Fruit fly (Drosophila melanogaster): ENCODE data around the gene ND-20.
A peak's percentile ranks its signal among the peaks of the same experiment; 100 is the strongest.

The ND-20 gene

DNA sequence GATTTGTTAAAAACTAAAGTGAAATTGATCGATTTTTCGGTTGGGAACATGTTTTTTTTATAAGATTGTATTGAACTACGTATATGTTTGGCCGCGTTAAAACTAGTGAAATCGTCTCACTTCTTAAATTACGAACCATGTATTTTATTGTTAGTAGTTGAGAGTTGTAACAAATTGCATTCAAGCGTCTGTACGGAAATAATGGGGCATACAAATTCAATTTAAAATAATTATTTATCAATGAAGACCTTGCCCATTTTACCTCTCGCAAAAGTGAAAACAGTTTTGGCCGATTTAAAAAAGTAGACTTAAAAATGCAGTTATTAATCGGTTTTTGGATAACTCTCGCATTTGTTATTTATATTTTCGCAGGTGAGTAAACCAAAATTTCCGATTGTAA is 22.2 kb upstream of the ND-20 start, which contains the start of gene Muc14A:
Muc14A (plus strand) TSS at position 301 of the 400 bp plus-strand sequence.
- TF ChIP-seq CG14050 (GFP tag; IDR thresholded peaks at IDR 0.05) (no peak), klu (GFP tag; IDR thresholded peaks at IDR 0.05) (no peak), HmgD (GFP tag; optimal IDR thresholded peaks at IDR 0.05) (no peak), Atf3 (GFP tag; optimal IDR thresholded peaks at IDR 0.05) (no peak), bigmax (GFP tag; optimal IDR thresholded peaks at IDR 0.05) (no peak), HLH54F (GFP tag; optimal IDR thresholded peaks at IDR 0.05) (no peak), unpg (GFP tag; optimal IDR thresholded peaks at IDR 0.05) (no peak), gcm (GFP tag; optimal IDR thresholded peaks at IDR 0.05) (no peak), Hr78 (GFP tag; optimal IDR thresholded peaks at IDR 0.05) (no peak), Side (GFP tag; optimal IDR thresholded peaks at IDR 0.05) (no peak), CG5245 (GFP tag; optimal IDR thresholded peaks at IDR 0.05) (no peak), slbo (GFP tag; IDR thresholded peaks at IDR 0.05) (no peak), her (GFP tag; optimal IDR thresholded peaks at IDR 0.05) (no peak)

DNA sequence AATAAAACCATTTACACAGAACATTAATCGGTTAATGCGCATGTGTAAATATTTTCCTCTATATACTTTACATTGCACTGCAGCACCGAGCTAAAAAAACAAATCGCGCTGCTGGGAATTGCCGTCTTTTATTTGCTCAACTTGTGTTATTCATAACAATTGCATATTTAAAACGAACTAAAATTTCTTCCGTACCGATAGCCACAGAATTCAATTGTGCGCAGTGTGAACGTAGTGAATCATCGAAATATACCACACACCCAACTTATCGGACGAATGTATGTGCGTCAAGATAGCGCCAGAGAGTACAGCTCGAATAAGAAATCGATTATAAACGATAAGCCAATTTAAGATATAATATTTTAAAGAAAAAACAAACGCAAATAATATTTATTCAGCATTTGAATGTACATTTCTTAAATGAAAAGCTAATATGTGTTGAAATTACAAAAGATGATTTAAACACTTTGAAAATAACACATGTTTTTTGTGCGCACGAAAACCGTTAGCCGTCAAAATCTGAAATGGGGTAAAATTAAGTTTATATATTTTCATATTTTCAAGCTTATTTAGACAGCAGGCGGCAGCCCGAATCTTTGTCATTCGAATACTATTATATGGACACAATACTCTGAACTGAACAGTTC is 19.1 kb upstream of the ND-20 start, which contains the start of the genes vap and CG12698:
vap (minus strand) TSS at position 262 of the 647 bp plus-strand sequence.
CG12698 (plus strand) TSS at position 597 of the 647 bp plus-strand sequence.
- TF ChIP-seq Dref (GFP tag; IDR thresholded peaks at IDR 0.05) = peak; percentile 86
- peak; percentile 2 for TF ChIP-seq dm (GFP tag; optimal IDR thresholded peaks at IDR 0.05)
- TF ChIP-seq Dp (GFP tag; optimal IDR thresholded peaks at IDR 0.05) = peak; percentile 58
- peak; percentile 35; the same call in 1 of the 2 replicates for TF ChIP-seq sna (GFP tag; IDR thresholded peaks at IDR 0.05; ENCODE audit: partially characterized antibody)
- peak; percentile 69 for TF ChIP-seq Scr (GFP tag; IDR thresholded peaks at IDR 0.05; ENCODE audit: partially characterized antibody)
- TF ChIP-seq stwl (tag; optimal IDR thresholded peaks at IDR 0.05) = peak; percentile 92
- TF ChIP-seq CG10431 (GFP tag; optimal IDR thresholded peaks at IDR 0.05) = no peak
- peak; percentile 66 for TF ChIP-seq CG9797 (GFP tag; optimal IDR thresholded peaks at IDR 0.05)
- TF ChIP-seq CG18599 (GFP tag; optimal IDR thresholded peaks at IDR 0.05) = no peak
- TF ChIP-seq az2 (GFP tag; optimal IDR thresholded peaks at IDR 0.05) = no peak
- peak; percentile 75 for TF ChIP-seq knrl (GFP tag; IDR thresholded peaks at IDR 0.05; ENCODE audit: partially characterized antibody)
- no peak for TF ChIP-seq lov (optimal IDR thresholded peaks at IDR 0.05)
- no peak for TF ChIP-seq lov (GFP tag; IDR thresholded peaks at IDR 0.05)
- peak; percentile 75 for TF ChIP-seq ssp (GFP tag; IDR thresholded peaks at IDR 0.05)
- no peak for TF ChIP-seq Adf1 (GFP tag; IDR thresholded peaks at IDR 0.05)
- no peak for TF ChIP-seq CG7745 (tag; optimal IDR thresholded peaks at IDR 0.05)
- TF ChIP-seq Opbp (GFP tag; IDR thresholded peaks at IDR 0.05; ENCODE audit: partially characterized antibody) = peak; percentile 68; the same call in 2 of the 3 replicates
- TF ChIP-seq h (optimal IDR thresholded peaks at IDR 0.05) = no peak
- TF ChIP-seq gfzf (GFP tag; optimal IDR thresholded peaks at IDR 0.05) = peak; percentile 71
- peak; percentile 91 for TF ChIP-seq CG17802 (tag; optimal IDR thresholded peaks at IDR 0.05)
- no peak for TF ChIP-seq sd (tag; optimal IDR thresholded peaks at IDR 0.05)
- TF ChIP-seq CG6689 (GFP tag; IDR thresholded peaks at IDR 0.05) = no peak
- no peak for TF ChIP-seq CG17328 (GFP tag; IDR thresholded peaks at IDR 0.05)
- no peak for TF ChIP-seq odd (GFP tag; optimal IDR thresholded peaks at IDR 0.05)
- TF ChIP-seq CG11504 (tag; optimal IDR thresholded peaks at IDR 0.05) = no peak
- no peak for TF ChIP-seq Tbp (GFP tag; optimal IDR thresholded peaks at IDR 0.05)
- peak; percentile 27 for TF ChIP-seq Lhr (GFP tag; optimal IDR thresholded peaks at IDR 0.05)
- TF ChIP-seq CG10366 (GFP tag; IDR thresholded peaks at IDR 0.05) = no peak
- TF ChIP-seq Rfx (GFP tag; IDR thresholded peaks at IDR 0.05) = no peak
- peak; percentile 43 for TF ChIP-seq CG12391 (tag; optimal IDR thresholded peaks at IDR 0.05)
- peak; percentile 94 for TF ChIP-seq ewg (GFP tag; optimal IDR thresholded peaks at IDR 0.05)
- TF ChIP-seq pum (GFP tag; optimal IDR thresholded peaks at IDR 0.05) = no peak
- no peak for TF ChIP-seq Hey (tag; optimal IDR thresholded peaks at IDR 0.05)
- peak; percentile 96 for TF ChIP-seq CG30020 (tag; optimal IDR thresholded peaks at IDR 0.05)
- no peak for TF ChIP-seq Eip74EF (GFP tag; optimal IDR thresholded peaks at IDR 0.05)
- peak; percentile 59 for TF ChIP-seq MBD-R2 (GFP tag; IDR thresholded peaks at IDR 0.05)

All from whole organism, embryonic.